Fruit fly (Drosophila melanogaster) whole organism, adult: ENCODE results near the gene CG31122.
A peak's percentile ranks its signal among the peaks of the same experiment; 100 is the strongest.

Experiments
- bab1 ChIP-seq: fragments of 200-800 bp; sonication (Bioruptor generic); optimal IDR thresholded peaks from 3 replicates; lab custom pipeline; 2019; ENCODE audit warnings: missing biosample characterization, mild to moderate bottlenecking, missing genetic modification characterization, moderate library complexity
- cic ChIP-seq: fragments of 200-800 bp; sonication (Bioruptor generic); optimal IDR thresholded peaks from 2 replicates; lab custom pipeline; 2017; ENCODE audit warnings: missing biosample characterization, mild to moderate bottlenecking, missing genetic modification characterization, moderate library complexity
- cnc ChIP-seq, 2 experiments: fragments of >200 bp; optimal IDR thresholded peaks; 2 replicates each; lab custom pipeline; 2017
- kay ChIP-seq: fragments of 200-800 bp; sonication (Bioruptor generic); peaks from one replicate; lab custom pipeline; 2016; ENCODE audit warnings: missing biosample characterization, missing genetic modification characterization, borderline replicate concordance

- TF ChIP-seq cnc (optimal IDR thresholded peaks at IDR 0.05; lab: Kevin White, UChicago) (no peak), cic (peak; percentile 59), kay (GFP tag; lab: Kevin White, UChicago) (no peak), bab1 (GFP tag; lab: Kevin White, UChicago) (no peak)
Measured at dm6 chr3R:18438827-18439717, 26.4 kb upstream of the CG31122 start.
